Worm (Caenorhabditis elegans): Measurements from ENCODE around the gene Y57G11C.46.

DNA sequence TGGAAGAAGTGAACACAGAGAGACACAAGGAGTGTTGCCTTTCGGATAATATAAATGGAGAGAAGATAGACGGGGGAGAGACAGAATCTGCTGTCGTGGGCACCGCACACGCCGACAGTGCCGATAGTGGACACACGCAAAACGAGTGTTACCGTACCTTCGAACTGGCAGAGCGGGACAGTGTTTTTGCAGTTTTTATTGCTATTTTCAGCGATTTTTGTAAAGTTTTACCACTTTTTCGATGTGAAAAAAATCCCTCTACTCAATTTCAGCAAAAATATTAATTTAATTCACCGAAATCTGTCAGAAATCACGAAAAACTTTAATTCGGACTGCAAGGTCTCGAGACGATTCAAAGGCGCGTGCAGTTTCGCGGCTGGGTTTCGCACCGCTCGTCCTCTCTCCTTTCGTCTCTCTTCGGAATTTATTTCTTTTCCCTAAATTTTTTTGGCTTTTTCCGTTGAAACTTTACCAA is 8.7 kb upstream of the Y57G11C.46 start, which contains the start of gene sec-61.A:
- TF ChIP-seq ztf-11 (tag; optimal IDR thresholded peaks at IDR 0.05) (no peak), dve-1 (tag; optimal IDR thresholded peaks at IDR 0.05; ENCODE audit: insufficient read depth) (peak; percentile 30), ZK546.5 (tag; optimal IDR thresholded peaks at IDR 0.05) (no peak), dpl-1 (GFP tag; optimal IDR thresholded peaks at IDR 0.05) (peak; percentile 74), aha-1 (tag) (peak; percentile 51), fkh-10 (GFP tag; optimal IDR thresholded peaks at IDR 0.05) (peak; percentile 73), skn-1 (tag; optimal IDR thresholded peaks at IDR 0.05) (no peak), pqm-1 (tag; optimal IDR thresholded peaks at IDR 0.05) (peak; percentile 54), unc-62 (GFP tag; optimal IDR thresholded peaks at IDR 0.05 in 1 of 2) (peak in 1 of 2 experiments; percentile 77), unc-62 (tag; optimal IDR thresholded peaks at IDR 0.05) (no peak), mes-2 (tag; optimal IDR thresholded peaks at IDR 0.05; ENCODE audit: poor library complexity, severe bottlenecking) (peak; percentile 55), ceh-82 (tag; optimal IDR thresholded peaks at IDR 0.05) (no peak), nhr-237 (tag; optimal IDR thresholded peaks at IDR 0.05) (no peak)
